Worm (Caenorhabditis elegans) whole organism, L4 larva: ENCODE data around the gene nspc-4.
"Not testable (repeated sequence)": the region's sequence is repeated elsewhere in the genome, so short reads cannot be mapped to it uniquely, and the experiment has no call there.

Source experiments
- F44E2.7 ChIP-seq: fragments of 200-800 bp; sonication (Bioruptor generic); IDR thresholded peaks from 2 replicates; pipeline ENCODE4 v2.1.2; 2022; ENCODE audit warnings: missing genetic modification characterization, missing compliant biosample characterization
- T26A8.4 ChIP-seq: fragments of 200-800 bp; sonication (Bioruptor generic); IDR thresholded peaks from 2 replicates; pipeline ENCODE4 v1.3.6; 2022; ENCODE audit warnings: missing genetic modification characterization, missing compliant biosample characterization
- Y48G9A.11 ChIP-seq: fragments of 200-800 bp; sonication (Bioruptor generic); IDR thresholded peaks from 2 replicates; pipeline ENCODE4 v1.3.6; 2022; ENCODE audit warnings: missing genetic modification reagents, missing genetic modification characterization, missing compliant biosample characterization
- Y5F2A.4 ChIP-seq: fragments of 200-800 bp; sonication (Bioruptor generic); optimal IDR thresholded peaks from 2 replicates; lab custom pipeline; 2018; ENCODE audit warnings: mild to moderate bottlenecking, missing genetic modification characterization, missing compliant biosample characterization
- aha-1 ChIP-seq: fragments of 150-350 bp; peaks from one replicate; lab custom pipeline; 2014; ENCODE audit warnings: missing biosample characterization, missing genetic modification characterization
- aly-2 ChIP-seq: sonication (generic microtip); optimal IDR thresholded peaks from 2 replicates; lab custom pipeline; 2018; ENCODE audit warnings: missing biosample characterization, missing genetic modification characterization
- ceh-20 ChIP-seq: fragments of 200-800 bp; sonication (Bioruptor generic); IDR thresholded peaks from 2 replicates; pipeline ENCODE4 v1.3.6; 2022; ENCODE audit warnings: missing genetic modification reagents, missing genetic modification characterization, missing compliant biosample characterization
- ces-1 ChIP-seq: fragments of 150-350 bp; sonication (generic microtip); optimal IDR thresholded peaks from 4 replicates; lab custom pipeline; 2014; ENCODE audit warnings: missing biosample characterization, missing genetic modification reagents, missing genetic modification characterization
- cey-2 ChIP-seq: sonication (generic microtip); optimal IDR thresholded peaks from 3 replicates; lab custom pipeline; 2017; ENCODE audit warnings: missing genetic modification characterization, mild to moderate bottlenecking, missing compliant biosample characterization, antibody characterized with exemption, borderline replicate concordance; ENCODE audit not compliant: insufficient read depth
- ctbp-1 ChIP-seq: fragments of 200-800 bp; sonication (Bioruptor generic); IDR thresholded peaks from 2 replicates; pipeline ENCODE4 v1.3.6; 2022; ENCODE audit warnings: missing genetic modification reagents, missing genetic modification characterization, missing compliant biosample characterization
- duxl-1 ChIP-seq: sonication (generic microtip); optimal IDR thresholded peaks from 2 replicates; lab custom pipeline; 2016; ENCODE audit warnings: mild to moderate bottlenecking, missing genetic modification characterization, moderate library complexity, missing compliant biosample characterization; ENCODE audit not compliant: poor library complexity
- egl-27 ChIP-seq: sonication (generic microtip); optimal IDR thresholded peaks from 3 replicates; lab custom pipeline; 2017; ENCODE audit warnings: missing biosample characterization, missing genetic modification reagents, missing genetic modification characterization
- hlh-11 ChIP-seq: fragments of 200-800 bp; sonication (Bioruptor generic); optimal IDR thresholded peaks from 2 replicates; lab custom pipeline; 2018; ENCODE audit warnings: mild to moderate bottlenecking, missing genetic modification characterization, missing compliant biosample characterization
- hlh-30 ChIP-seq: sonication (generic microtip); optimal IDR thresholded peaks from 2 replicates; lab custom pipeline; 2017; ENCODE audit warnings: antibody characterized with exemption, mild to moderate bottlenecking, missing genetic modification characterization, missing compliant biosample characterization; ENCODE audit not compliant: insufficient read depth
- lin-1 ChIP-seq: fragments of 200-800 bp; sonication (Bioruptor generic); IDR thresholded peaks from 2 replicates; pipeline ENCODE4 v1.3.6; 2022; ENCODE audit warnings: missing genetic modification reagents, missing genetic modification characterization, missing compliant biosample characterization
- lin-13 ChIP-seq: fragments of 150-350 bp; optimal IDR thresholded peaks from 2 replicates; lab custom pipeline; 2014; ENCODE audit warnings: missing biosample characterization, missing genetic modification reagents, missing genetic modification characterization
- lsy-2 ChIP-seq, 2 experiments: fragments of 150-350 bp in 1 of 2; sonication (generic microtip) in 1 of 2; optimal IDR thresholded peaks; 2 replicates each; lab custom pipeline; 2014 to 2017; ENCODE audit warnings: missing biosample characterization in 2 of 2, missing genetic modification characterization in 2 of 2
- mdt-29 ChIP-seq: fragments of 200-800 bp; sonication (Bioruptor generic); IDR thresholded peaks from 2 replicates; pipeline ENCODE4 v1.3.6; 2022; ENCODE audit warnings: missing genetic modification reagents, missing genetic modification characterization, missing compliant biosample characterization
- mes-2 ChIP-seq: sonication (generic microtip); optimal IDR thresholded peaks from 2 replicates; lab custom pipeline; 2016; ENCODE audit warnings: missing genotype, mild to moderate bottlenecking, missing genetic modification characterization, missing compliant biosample characterization; ENCODE audit not compliant: poor library complexity, severe bottlenecking
- nhr-10 ChIP-seq: fragments of 150-350 bp; optimal IDR thresholded peaks from 2 replicates; lab custom pipeline; 2014; ENCODE audit warnings: missing biosample characterization, missing genetic modification characterization
- nhr-102 ChIP-seq: sonication (generic microtip); optimal IDR thresholded peaks from 2 replicates; lab custom pipeline; 2016; ENCODE audit warnings: mild to moderate bottlenecking, missing genetic modification characterization, moderate library complexity, missing compliant biosample characterization
- nhr-11 ChIP-seq: fragments of 150-350 bp; optimal IDR thresholded peaks from 2 replicates; lab custom pipeline; 2014; ENCODE audit warnings: missing biosample characterization, missing genetic modification characterization
- nhr-28 ChIP-seq: fragments of 150-350 bp; optimal IDR thresholded peaks from 2 replicates; lab custom pipeline; 2014; ENCODE audit warnings: missing biosample characterization, missing genetic modification characterization
- nhr-48 ChIP-seq: sonication (generic microtip); optimal IDR thresholded peaks from 2 replicates; lab custom pipeline; 2016; ENCODE audit warnings: mild to moderate bottlenecking, missing genetic modification characterization, missing compliant biosample characterization
- php-3 ChIP-seq: fragments of 200-800 bp; sonication (Bioruptor generic); IDR thresholded peaks from 2 replicates; pipeline ENCODE4 v1.3.6; 2022; ENCODE audit warnings: missing genetic modification reagents, missing genetic modification characterization, missing compliant biosample characterization
- saeg-2 ChIP-seq: fragments of 200-800 bp; sonication (Bioruptor generic); IDR thresholded peaks from 2 replicates; pipeline ENCODE4 v1.3.6; 2022; ENCODE audit warnings: missing genetic modification reagents, missing genetic modification characterization, missing compliant biosample characterization
- set-16 ChIP-seq: fragments of 200-800 bp; sonication (Bioruptor generic); IDR thresholded peaks from 2 replicates; pipeline ENCODE4 v1.3.6; 2022; ENCODE audit warnings: missing genetic modification reagents, missing genetic modification characterization, missing compliant biosample characterization
- spr-3 ChIP-seq: fragments of 200-800 bp; sonication (Bioruptor generic); optimal IDR thresholded peaks from 2 replicates; lab custom pipeline; 2018; ENCODE audit warnings: mild to moderate bottlenecking, missing genetic modification characterization, missing compliant biosample characterization
- zag-1 ChIP-seq: fragments of 150-350 bp; optimal IDR thresholded peaks from 2 replicates; lab custom pipeline; 2014; ENCODE audit warnings: missing biosample characterization, missing genetic modification characterization
- zfp-3 ChIP-seq: fragments of 200-800 bp; sonication (Bioruptor generic); conservative IDR thresholded peaks from 2 replicates; pipeline ENCODE4 v1.3.6; 2022; ENCODE audit warnings: missing genetic modification reagents, missing genetic modification characterization, missing compliant biosample characterization
- ztf-11 ChIP-seq: fragments of 150-350 bp; optimal IDR thresholded peaks from 2 replicates; lab custom pipeline; 2014; ENCODE audit warnings: missing biosample characterization, missing genetic modification characterization

nspc-4 gene

ce11 chrX:8538262-8538776, at the start of gene nspc-4, which contains the start of gene nspc-5:
Gene nspc-4, minus strand, starts transcription at chrX:8538362.
Gene nspc-5, plus strand, starts transcription at chrX:8538726.
- not testable (repeated sequence) for TF ChIP-seq ztf-11; zag-1 (tag; lab: Kevin White, UChicago); hlh-11 (tag; lab: Kevin White, UChicago)

- peak; percentile 15 for TF ChIP-seq hlh-30 (tag; lab: Kevin White, UChicago)
- no peak for TF ChIP-seq php-3 (GFP tag; lab: Robert Waterston, UW)
- peak; percentile 96 for TF ChIP-seq aha-1
These were observed 47.7 kb upstream of the nspc-4 start, which contains the start of gene F18E9.3 for ce11 chrX:8585837-8586236. Gene F18E9.3, plus strand, starts transcription at chrX:8586147.

ce11 chrX:8584825-8585384, 46.7 kb upstream of the nspc-4 start:
- no peak for TF ChIP-seq mdt-29
- no peak for TF ChIP-seq spr-3 (GFP tag; lab: Kevin White, UChicago)
- TF ChIP-seq Y5F2A.4 (GFP tag; lab: Kevin White, UChicago) = no peak
- TF ChIP-seq nhr-10 (tag; lab: Kevin White, UChicago) = no peak
- TF ChIP-seq ces-1 (GFP tag; lab: Kevin White, UChicago) = no peak
- TF ChIP-seq T26A8.4 (GFP tag; lab: Robert Waterston, UW) = no peak
- no peak for TF ChIP-seq cey-2
- TF ChIP-seq Y48G9A.11 (GFP tag; lab: Robert Waterston, UW) = no peak
- TF ChIP-seq F44E2.7 (GFP tag; lab: Robert Waterston, UW) = no peak
- TF ChIP-seq lin-1 (GFP tag; lab: Robert Waterston, UW) = no peak
- no peak for TF ChIP-seq lin-13 (GFP tag; lab: Kevin White, UChicago)
- no peak for TF ChIP-seq ztf-11
- TF ChIP-seq nhr-48 = no peak
- no peak for TF ChIP-seq ctbp-1
- TF ChIP-seq aly-2 (tag; lab: Kevin White, UChicago) = no peak

- TF ChIP-seq nhr-28 (tag; lab: Kevin White, UChicago) = peak; percentile 9
- peak; percentile 36 for TF ChIP-seq nhr-11 (tag; lab: Kevin White, UChicago)
- no peak for TF ChIP-seq saeg-2 (GFP tag; lab: Robert Waterston, UW)
These were observed 44.7 kb upstream of the nspc-4 start for ce11 chrX:8582767-8583360.

DNA sequence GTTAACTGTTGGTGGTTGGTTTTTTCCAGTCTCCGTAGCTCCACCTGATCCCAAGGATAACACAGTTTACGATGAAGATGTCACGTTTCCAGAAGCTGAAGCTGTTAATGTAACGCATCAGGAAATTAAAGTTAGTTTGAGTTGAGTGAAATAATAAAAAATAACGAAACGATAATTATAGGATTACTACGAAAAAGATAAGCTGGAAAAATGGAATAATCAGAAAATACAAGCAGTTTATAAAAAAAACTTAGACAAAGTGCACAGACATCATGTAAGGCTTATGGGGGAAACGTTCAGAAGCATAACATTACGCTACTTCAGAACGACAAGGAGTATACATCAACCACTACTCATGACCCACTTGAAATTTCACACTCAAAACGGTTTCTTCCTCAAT, 43.3 kb upstream of the nspc-4 start, which contains the start of gene F18E9.8:
F18E9.8 (minus strand) TSS at position 101 of the 400 bp plus-strand sequence.
- TF ChIP-seq nhr-102 = no peak
- no peak for TF ChIP-seq zfp-3 (GFP tag; lab: Robert Waterston, UW)
- no peak for TF ChIP-seq mes-2 (tag; lab: Kevin White, UChicago)
- no peak for TF ChIP-seq egl-27 (tag; lab: Kevin White, UChicago)
- TF ChIP-seq ceh-20 (GFP tag; lab: Robert Waterston, UW) = no peak
- TF ChIP-seq lsy-2 (tag; optimal IDR thresholded peaks at IDR 0.05; lab: Kevin White, UChicago) = no peak
- no peak for TF ChIP-seq duxl-1 (tag; lab: Kevin White, UChicago)
- TF ChIP-seq set-16 (GFP tag; lab: Robert Waterston, UW) = no peak
